Fruit fly (Drosophila melanogaster): ENCODE data around the gene Daxx.

Gene Daxx

DNA sequence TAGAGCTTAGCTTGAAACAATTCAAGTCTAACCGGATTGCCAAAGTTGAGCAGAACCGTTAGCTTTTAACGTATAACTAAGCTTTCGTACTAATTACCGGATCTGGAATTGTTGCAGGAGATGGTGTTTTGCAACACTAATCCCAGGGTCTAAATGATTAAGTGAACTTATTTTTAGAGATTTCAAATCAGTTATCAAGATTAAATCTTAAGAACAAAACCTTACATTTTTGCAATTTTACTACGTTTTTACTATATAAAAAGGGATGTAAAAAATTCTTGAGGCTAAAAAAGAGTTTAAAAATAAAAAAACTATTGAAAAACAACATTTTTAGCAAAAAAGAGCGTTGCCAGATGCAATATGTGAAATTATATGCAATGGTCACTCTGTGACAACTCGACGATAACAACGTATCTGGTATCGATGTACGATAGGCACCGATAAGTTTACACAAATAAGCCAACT is 8.0 kb downstream of the Daxx start, which contains the start of the genes KFase and epsilonCOP (continued):
- TF ChIP-seq cg (GFP tag; optimal IDR thresholded peaks at IDR 0.05) (no peak), C15 (GFP tag; IDR thresholded peaks at IDR 0.05) (no peak), CG12744 (GFP tag; optimal IDR thresholded peaks at IDR 0.05) (peak; percentile 50), CG11723 (GFP tag; optimal IDR thresholded peaks at IDR 0.05) (no peak), pzg (GFP tag; optimal IDR thresholded peaks at IDR 0.05) (peak; percentile 62), CG17912 (GFP tag; optimal IDR thresholded peaks at IDR 0.05) (peak; percentile 3), CG15696 (tag; optimal IDR thresholded peaks at IDR 0.05) (peak; percentile 41), CG14965 (GFP tag; optimal IDR thresholded peaks at IDR 0.05; ENCODE audit: borderline replicate concordance) (no peak), croc (GFP tag; conservative IDR thresholded peaks at IDR 0.05) (no peak), CG43689 (GFP tag; IDR thresholded peaks at IDR 0.05) (no peak), hb (GFP tag; IDR thresholded peaks at IDR 0.05; ENCODE audit: partially characterized antibody) (peak; percentile 66; the same call in 2 of the 3 replicates), CG6254 (GFP tag; optimal IDR thresholded peaks at IDR 0.05) (peak; percentile 36), CG8089 (GFP tag; optimal IDR thresholded peaks at IDR 0.05) (no peak), CG1832 (GFP tag; optimal IDR thresholded peaks at IDR 0.05) (no peak), CG4707 (GFP tag; optimal IDR thresholded peaks at IDR 0.05) (no peak), Hmx (GFP tag; optimal IDR thresholded peaks at IDR 0.05) (no peak), CG13894 (tag; optimal IDR thresholded peaks at IDR 0.05) (peak; percentile 60), CG7987 (GFP tag; optimal IDR thresholded peaks at IDR 0.05) (peak; percentile 43), CG9609 (GFP tag; optimal IDR thresholded peaks at IDR 0.05) (no peak), CG34422 (GFP tag; IDR thresholded peaks at IDR 0.05) (0 out of 3 replicates have a peak, but pooled peaks have one; percentile 28), kah (GFP tag; optimal IDR thresholded peaks at IDR 0.05) (no peak), chm (GFP tag; IDR thresholded peaks at IDR 0.05) (no peak), Vsx1 (GFP tag; optimal IDR thresholded peaks at IDR 0.05) (peak; percentile 35), h (optimal IDR thresholded peaks at IDR 0.05) (no peak), sens (GFP tag) (peak; percentile 93), dmrt99B (tag; optimal IDR thresholded peaks at IDR 0.05) (peak; percentile 43), CG4854 (GFP tag; optimal IDR thresholded peaks at IDR 0.05) (peak; percentile 42), CG4328 (GFP tag; optimal IDR thresholded peaks at IDR 0.05) (peak; percentile 58), PHDP (tag; optimal IDR thresholded peaks at IDR 0.05) (peak; percentile 60), ci (GFP tag; IDR thresholded peaks at IDR 0.05) (peak; percentile 56; the same call in 2 of the 3 replicates), CG14050 (GFP tag; IDR thresholded peaks at IDR 0.05) (0 out of 3 replicates have a peak, but pooled peaks have one; percentile 26), onecut (GFP tag; IDR thresholded peaks at IDR 0.05) (no peak), Atf6 (GFP tag; IDR thresholded peaks at IDR 0.05) (no peak), ap (GFP tag; IDR thresholded peaks at IDR 0.05) (0 out of 2 replicates have a peak, but pooled peaks have one; percentile 21), CG10959 (GFP tag; IDR thresholded peaks at IDR 0.05) (no peak), CG12659 (GFP tag; optimal IDR thresholded peaks at IDR 0.05) (peak; percentile 89), btn (GFP tag; optimal IDR thresholded peaks at IDR 0.05) (no peak), Asciz (GFP tag; optimal IDR thresholded peaks at IDR 0.05) (peak; percentile 10), gt (GFP tag; IDR thresholded peaks at IDR 0.05) (no peak), caup (GFP tag; optimal IDR thresholded peaks at IDR 0.05; ENCODE audit: severe bottlenecking) (peak; percentile 60), Oli (tag; optimal IDR thresholded peaks at IDR 0.05) (no peak), CG2678 (tag; optimal IDR thresholded peaks at IDR 0.05) (peak; percentile 63), eve (GFP tag; optimal IDR thresholded peaks at IDR 0.05) (no peak), insv (GFP tag; optimal IDR thresholded peaks at IDR 0.05) (peak in 1 of 2 experiments; percentile 19), HLHmδ (GFP tag; optimal IDR thresholded peaks at IDR 0.05) (no peak), Drgx (GFP tag; IDR thresholded peaks at IDR 0.05) (no peak), CG31224 (GFP tag; IDR thresholded peaks at IDR 0.05) (peak; percentile 20; the same call in 1 of the 2 replicates), so (GFP tag; IDR thresholded peaks at IDR 0.05) (no peak), maf-S (GFP tag; optimal IDR thresholded peaks at IDR 0.05) (peak; percentile 52), CG32767 (GFP tag; IDR thresholded peaks at IDR 0.05) (no peak), GATAe (GFP tag; conservative IDR thresholded peaks at IDR 0.05) (no peak)

Measured in whole organism, embryonic.